Fruit fly (Drosophila melanogaster): Measurements from ENCODE around the gene AttD.

The AttD gene

dm6 chr3R:17617121-17617975, 7.7 kb upstream of the AttD start:
- TF ChIP-seq Aef1 (GFP tag; IDR thresholded peaks at IDR 0.05) (no peak), CG2116 (GFP tag; optimal IDR thresholded peaks at IDR 0.05) (no peak), Nf-YA (GFP tag; IDR thresholded peaks at IDR 0.05) (no peak), knrl (GFP tag; IDR thresholded peaks at IDR 0.05; ENCODE audit: partially characterized antibody) (peak; percentile 20; the same call in 1 of the 3 replicates), fd3F (GFP tag; optimal IDR thresholded peaks at IDR 0.05) (no peak), CG10543 (GFP tag; optimal IDR thresholded peaks at IDR 0.05) (no peak), scrt (GFP tag; optimal IDR thresholded peaks at IDR 0.05) (peak; percentile 14), lmd (GFP tag; IDR thresholded peaks at IDR 0.05) (peak; percentile 14; the same call in 1 of the 2 replicates), maf-S (GFP tag; optimal IDR thresholded peaks at IDR 0.05) (peak; percentile 1), CG12942 (GFP tag; optimal IDR thresholded peaks at IDR 0.05) (peak; percentile 7), inv (GFP tag; IDR thresholded peaks at IDR 0.05; ENCODE audit: partially characterized antibody) (no peak), ara (GFP tag; IDR thresholded peaks at IDR 0.05) (no peak), CG18262 (tag; optimal IDR thresholded peaks at IDR 0.05) (peak; percentile 15), dan (GFP tag; IDR thresholded peaks at IDR 0.05) (no peak), ewg (GFP tag; optimal IDR thresholded peaks at IDR 0.05) (no peak), Ptx1 (GFP tag; IDR thresholded peaks at IDR 0.05) (peak; percentile 33; the same call in 1 of the 2 replicates), mam (GFP tag; optimal IDR thresholded peaks at IDR 0.05) (peak; percentile 10), hbn (GFP tag; IDR thresholded peaks at IDR 0.05; ENCODE audit: partially characterized antibody) (no peak; the same call in none of the 2 replicates), eyg (GFP tag; optimal IDR thresholded peaks at IDR 0.05) (no peak), nau (GFP tag; optimal IDR thresholded peaks at IDR 0.05) (peak; percentile 20), CG43689 (GFP tag; IDR thresholded peaks at IDR 0.05) (no peak), Dip2 (GFP tag; IDR thresholded peaks at IDR 0.05) (peak; percentile 96), CG9437 (GFP tag; optimal IDR thresholded peaks at IDR 0.05) (no peak), Ssrp (tag; optimal IDR thresholded peaks at IDR 0.05) (no peak), hkb (optimal IDR thresholded peaks at IDR 0.05) (no peak), hkb (GFP tag; IDR thresholded peaks at IDR 0.05) (no peak), CG1024 (GFP tag; IDR thresholded peaks at IDR 0.05) (no peak), Meics (GFP tag; optimal IDR thresholded peaks at IDR 0.05) (no peak), CG6175 (GFP tag; IDR thresholded peaks at IDR 0.05) (no peak), disco-r (GFP tag; optimal IDR thresholded peaks at IDR 0.05) (peak; percentile 7), fd102C (GFP tag; optimal IDR thresholded peaks at IDR 0.05) (no peak), trh (GFP tag; optimal IDR thresholded peaks at IDR 0.05) (no peak), PHDP (tag; optimal IDR thresholded peaks at IDR 0.05) (peak; percentile 30), Fer1 (GFP tag; optimal IDR thresholded peaks at IDR 0.05) (peak; percentile 50), pita (GFP tag; optimal IDR thresholded peaks at IDR 0.05) (peak; percentile 85), sob (GFP tag; IDR thresholded peaks at IDR 0.05) (0 out of 2 replicates have a peak, but pooled peaks have one; percentile 14), CG4404 (GFP tag; IDR thresholded peaks at IDR 0.05) (no peak), CG12769 (tag; optimal IDR thresholded peaks at IDR 0.05) (peak; percentile 48), Stat92E (GFP tag; optimal IDR thresholded peaks at IDR 0.05) (peak in 1 of 3 experiments; percentile 71), CG17385 (GFP tag; optimal IDR thresholded peaks at IDR 0.05) (no peak), CG1233 (GFP tag; optimal IDR thresholded peaks at IDR 0.05) (no peak), CG13123 (GFP tag; optimal IDR thresholded peaks at IDR 0.05) (no peak), dati (GFP tag; IDR thresholded peaks at IDR 0.05) (no peak), CG12744 (GFP tag; optimal IDR thresholded peaks at IDR 0.05) (no peak), wor (GFP tag; IDR thresholded peaks at IDR 0.05) (no peak), lov (optimal IDR thresholded peaks at IDR 0.05) (no peak), lov (GFP tag; IDR thresholded peaks at IDR 0.05) (no peak), CG34422 (GFP tag; IDR thresholded peaks at IDR 0.05) (peak; percentile 24; the same call in 1 of the 3 replicates), Abd-B (GFP tag; optimal IDR thresholded peaks at IDR 0.05) (peak; percentile 68)
